Worm (Caenorhabditis elegans): ENCODE results near the gene C04C3.7.

ce11 chrIV:3478911-3479385 is 45.7 kb upstream of the C04C3.7 start, which contains the start of the genes srz-70 and C09G12.5:
- no peak for TF ChIP-seq W03F9.2 (tag; optimal IDR thresholded peaks at IDR 0.05)
- no peak for TF ChIP-seq him-1 (tag; optimal IDR thresholded peaks at IDR 0.05)

Measured in whole organism, L4/young adult.